Fruit fly (Drosophila melanogaster) whole organism, embryonic: ENCODE measurements around the gene CG3349.
A peak's percentile ranks its signal among the peaks of the same experiment; 100 is the strongest.

ENCODE experiments used
- Atf-2 ChIP-seq: fragments of 200-800 bp; sonication (Bioruptor generic); optimal IDR thresholded peaks from 2 replicates; lab custom pipeline; 2016; ENCODE audit warnings: missing biosample characterization, missing genetic modification characterization
- BtbVII ChIP-seq: fragments of 200-800 bp; sonication (Bioruptor generic); optimal IDR thresholded peaks from 3 replicates; lab custom pipeline; 2017; ENCODE audit warnings: missing biosample characterization, mild to moderate bottlenecking, missing genetic modification characterization
- CG12236 ChIP-seq: fragments of 200-800 bp; sonication (Bioruptor generic); optimal IDR thresholded peaks from 2 replicates; lab custom pipeline; 2016; ENCODE audit warnings: missing biosample characterization, missing genetic modification characterization
- CG14014 ChIP-seq: fragments of 200-800 bp; sonication (Bioruptor generic); IDR thresholded peaks from 2 replicates; pipeline ENCODE4 v1.3.6; 2022; ENCODE audit warnings: missing biosample characterization, missing genetic modification characterization
- CG15011 ChIP-seq: fragments of 200-800 bp; sonication (Bioruptor generic); optimal IDR thresholded peaks from 3 replicates; lab custom pipeline; 2018; ENCODE audit warnings: missing biosample characterization, mild to moderate bottlenecking, missing genetic modification characterization
- CG1602 ChIP-seq: fragments of 200-800 bp; sonication (Bioruptor generic); optimal IDR thresholded peaks from 3 replicates; lab custom pipeline; 2016; ENCODE audit warnings: missing biosample characterization, missing genetic modification characterization
- CG17829 ChIP-seq: fragments of 200-800 bp; optimal IDR thresholded peaks from 2 replicates; lab custom pipeline; 2019; ENCODE audit warnings: missing biosample characterization, mild to moderate bottlenecking, missing genetic modification characterization, moderate library complexity
- CG17912 ChIP-seq: fragments of 200-800 bp; sonication (Bioruptor generic); optimal IDR thresholded peaks from 2 replicates; lab custom pipeline; 2018; ENCODE audit warnings: missing biosample characterization, mild to moderate bottlenecking, missing genetic modification characterization
- CG2129 ChIP-seq: fragments of 200-800 bp; sonication (Bioruptor generic); IDR thresholded peaks from 2 replicates; pipeline ENCODE4 v1.3.6; 2022; ENCODE audit warnings: missing biosample characterization, missing genetic modification characterization; ENCODE audit not compliant: partially characterized antibody
- CG34422 ChIP-seq: fragments of 200-800 bp; sonication (Bioruptor generic); IDR thresholded peaks from 3 replicates; pipeline ENCODE4 v1.3.6; 2022; ENCODE audit warnings: missing biosample characterization, missing genetic modification characterization
- CG4328 ChIP-seq: fragments of 200-800 bp; sonication (Bioruptor generic); optimal IDR thresholded peaks from 3 replicates; lab custom pipeline; 2017; ENCODE audit warnings: missing biosample characterization, missing genetic modification reagents, missing genetic modification characterization
- CG4424 ChIP-seq: fragments of 200-800 bp; sonication (Bioruptor generic); optimal IDR thresholded peaks from 3 replicates; lab custom pipeline; 2016; ENCODE audit warnings: missing biosample characterization, missing genetic modification characterization
- CG4820 ChIP-seq: fragments of 200-800 bp; sonication (Bioruptor generic); optimal IDR thresholded peaks from 3 replicates; lab custom pipeline; 2016; ENCODE audit warnings: missing biosample characterization, missing genetic modification characterization
- CG6175 ChIP-seq: fragments of 200-800 bp; sonication (Bioruptor generic); IDR thresholded peaks from 3 replicates; pipeline ENCODE4 v1.3.6; 2022; ENCODE audit warnings: missing biosample characterization, missing genetic modification characterization
- CG9797 ChIP-seq: fragments of 200-800 bp; sonication (Bioruptor generic); optimal IDR thresholded peaks from 3 replicates; lab custom pipeline; 2018; ENCODE audit warnings: missing biosample characterization, mild to moderate bottlenecking, missing genetic modification characterization
- CG9932 ChIP-seq: fragments of 200-800 bp; sonication (Bioruptor generic); IDR thresholded peaks from 2 replicates; pipeline ENCODE4 v1.3.6; 2022; ENCODE audit warnings: missing biosample characterization, missing genetic modification characterization
- CTCF ChIP-seq: fragments of 200-800 bp; sonication (Bioruptor generic); optimal IDR thresholded peaks from 2 replicates; lab custom pipeline; 2017; ENCODE audit warnings: missing biosample characterization, mild to moderate bottlenecking, missing genetic modification characterization, moderate library complexity
- CoRest ChIP-seq: fragments of 200-800 bp; sonication (Bioruptor generic); optimal IDR thresholded peaks from 3 replicates; lab custom pipeline; 2018; ENCODE audit warnings: missing biosample characterization, mild to moderate bottlenecking, missing genetic modification characterization, moderate library complexity
- D ChIP-seq, 2 experiments: fragments of 200-800 bp in 1 of 2; fragments of >200 bp in 1 of 2; sonication (Bioruptor generic) in 1 of 2; optimal IDR thresholded peaks; 2 replicates in 1 of 2; 3 replicates in 1 of 2; lab custom pipeline; 2017; ENCODE audit warnings: mild to moderate bottlenecking in 1 of 2, missing biosample characterization in 1 of 2, missing genetic modification characterization in 1 of 2, missing genetic modification reagents in 1 of 2
- E2f1 ChIP-seq: fragments of 200-800 bp; sonication (Bioruptor generic); IDR thresholded peaks from 2 replicates; pipeline ENCODE4 v1.3.6; 2022; ENCODE audit warnings: missing biosample characterization, missing genetic modification characterization
- ERR ChIP-seq: fragments of 200-800 bp; sonication (Bioruptor generic); optimal IDR thresholded peaks from 2 replicates; lab custom pipeline; 2016; ENCODE audit warnings: missing biosample characterization, missing genetic modification characterization
- Ets97D ChIP-seq: fragments of 200-800 bp; sonication (Bioruptor generic); optimal IDR thresholded peaks from 3 replicates; lab custom pipeline; 2016; ENCODE audit warnings: missing biosample characterization, missing genetic modification characterization
- MESR4 ChIP-seq: fragments of 200-800 bp; sonication (Bioruptor generic); optimal IDR thresholded peaks from 2 replicates; lab custom pipeline; 2018; ENCODE audit warnings: missing biosample characterization, mild to moderate bottlenecking, missing genetic modification characterization, moderate library complexity
- NC2β ChIP-seq: fragments of 200-800 bp; sonication (Bioruptor generic); optimal IDR thresholded peaks from 2 replicates; lab custom pipeline; 2016; ENCODE audit warnings: missing biosample characterization, missing genetic modification characterization
- Oaz ChIP-seq: fragments of 200-800 bp; sonication (Bioruptor generic); IDR thresholded peaks from 2 replicates; pipeline ENCODE4 v1.3.6; 2022; ENCODE audit warnings: missing biosample characterization, missing genetic modification characterization
- Oli ChIP-seq: fragments of 200-800 bp; sonication (Bioruptor generic); optimal IDR thresholded peaks from 2 replicates; lab custom pipeline; 2018; ENCODE audit warnings: missing biosample characterization, mild to moderate bottlenecking, missing genetic modification characterization, moderate library complexity
- Pdp1 ChIP-seq, 2 experiments: fragments of 200-800 bp; sonication (Bioruptor generic); optimal IDR thresholded peaks; 3 replicates each; lab custom pipeline; 2016; ENCODE audit warnings: missing biosample characterization in 2 of 2, missing genetic modification characterization in 2 of 2, mild to moderate bottlenecking in 1 of 2, moderate library complexity in 1 of 2
- Sox100B ChIP-seq: fragments of 200-800 bp; sonication (Bioruptor generic); optimal IDR thresholded peaks from 3 replicates; lab custom pipeline; 2018; ENCODE audit warnings: missing biosample characterization, mild to moderate bottlenecking, missing genetic modification characterization
- Stat92E ChIP-seq, 3 experiments: fragments of >200 bp in 2 of 3; fragments of 200-800 bp in 1 of 3; sonication (Bioruptor generic) in 1 of 3; optimal IDR thresholded peaks; 2 replicates each; lab custom pipeline; 2017 to 2019; ENCODE audit warnings: missing biosample characterization in 3 of 3, missing genetic modification characterization in 3 of 3, mild to moderate bottlenecking in 1 of 3, moderate library complexity in 1 of 3
- ab ChIP-seq: fragments of 200-800 bp; sonication (Bioruptor generic); optimal IDR thresholded peaks from 2 replicates; lab custom pipeline; 2016; ENCODE audit warnings: missing biosample characterization, missing genetic modification characterization
- abd-A ChIP-seq: fragments of 200-800 bp; sonication (Bioruptor generic); optimal IDR thresholded peaks from 3 replicates; lab custom pipeline; 2019; ENCODE audit warnings: missing biosample characterization, mild to moderate bottlenecking, missing genetic modification characterization, moderate library complexity
- ap ChIP-seq: fragments of 200-800 bp; sonication (Bioruptor generic); IDR thresholded peaks from 2 replicates; pipeline ENCODE4 v1.3.6; 2022; ENCODE audit warnings: missing biosample characterization, missing genetic modification characterization
- ara ChIP-seq: fragments of 200-800 bp; sonication (Bioruptor generic); IDR thresholded peaks from 2 replicates; pipeline ENCODE4 v1.3.6; 2022; ENCODE audit warnings: missing biosample characterization, missing genetic modification characterization
- chinmo ChIP-seq: fragments of 200-800 bp; sonication (Bioruptor generic); IDR thresholded peaks from 4 replicates; pipeline ENCODE4 v1.3.6; 2022; ENCODE audit warnings: missing biosample characterization, missing genetic modification characterization; ENCODE audit not compliant: partially characterized antibody
- ci ChIP-seq: fragments of 200-800 bp; sonication (Bioruptor generic); IDR thresholded peaks from 3 replicates; pipeline ENCODE4 v1.3.6; 2022; ENCODE audit warnings: missing biosample characterization, missing genetic modification characterization
- croc ChIP-seq: fragments of 200-800 bp; sonication (Bioruptor generic); conservative IDR thresholded peaks from 3 replicates; pipeline ENCODE4 v1.3.6; 2022; ENCODE audit warnings: missing biosample characterization, missing genetic modification characterization
- cwo ChIP-seq: fragments of 200-800 bp; sonication (Bioruptor generic); optimal IDR thresholded peaks from 3 replicates; lab custom pipeline; 2017; ENCODE audit warnings: missing biosample characterization, missing genetic modification characterization, mild to moderate bottlenecking, moderate library complexity, missing genetic modification reagents
- dm ChIP-seq: fragments of 200-800 bp; sonication (Bioruptor generic); optimal IDR thresholded peaks from 3 replicates; lab custom pipeline; 2016; ENCODE audit warnings: missing biosample characterization, missing genetic modification characterization
- dpn ChIP-seq, 2 experiments: fragments of 200-800 bp; sonication (Bioruptor generic); optimal IDR thresholded peaks; 3 replicates each; lab custom pipeline; 2016; ENCODE audit warnings: missing biosample characterization in 2 of 2, missing genetic modification characterization in 2 of 2
- emc ChIP-seq: fragments of 200-800 bp; sonication (Bioruptor generic); optimal IDR thresholded peaks from 2 replicates; lab custom pipeline; 2016; ENCODE audit warnings: missing biosample characterization, missing genetic modification characterization
- fd3F ChIP-seq: fragments of 200-800 bp; sonication (Bioruptor generic); optimal IDR thresholded peaks from 2 replicates; lab custom pipeline; 2018; ENCODE audit warnings: missing biosample characterization, mild to moderate bottlenecking, missing genetic modification characterization, moderate library complexity
- gfzf ChIP-seq: fragments of 200-800 bp; sonication (Bioruptor generic); optimal IDR thresholded peaks from 2 replicates; lab custom pipeline; 2016; ENCODE audit warnings: missing biosample characterization, mild to moderate bottlenecking, missing genetic modification characterization, moderate library complexity
- h ChIP-seq: fragments of >200 bp; optimal IDR thresholded peaks from 2 replicates; lab custom pipeline; 2017
- hkb ChIP-seq, 2 experiments: fragments of 200-800 bp in 1 of 2; fragments of >200 bp in 1 of 2; sonication (Bioruptor generic) in 1 of 2; IDR thresholded peaks in 1 of 2; optimal IDR thresholded peaks in 1 of 2; 2 replicates each; pipeline versions ENCODE4 v1.3.6 to Lab custom; 2017 to 2022; ENCODE audit warnings: missing biosample characterization in 1 of 2, missing genetic modification characterization in 1 of 2
- jumu ChIP-seq: fragments of 200-800 bp; sonication (Bioruptor generic); optimal IDR thresholded peaks from 3 replicates; lab custom pipeline; 2016; ENCODE audit warnings: missing biosample characterization, missing genetic modification characterization
- lbe ChIP-seq: fragments of 200-800 bp; sonication (Bioruptor generic); optimal IDR thresholded peaks from 2 replicates; lab custom pipeline; 2016; ENCODE audit warnings: missing biosample characterization, mild to moderate bottlenecking, missing genetic modification characterization
- lola ChIP-seq, 3 experiments: fragments of >200 bp in 2 of 3; fragments of 200-800 bp in 1 of 3; sonication (Bioruptor generic) in 1 of 3; optimal IDR thresholded peaks; 2 replicates each; lab custom pipeline; 2017 to 2019; ENCODE audit warnings: missing biosample characterization in 3 of 3, missing genetic modification characterization in 3 of 3, mild to moderate bottlenecking in 1 of 3, moderate library complexity in 1 of 3
- nerfin-1 ChIP-seq: fragments of 200-800 bp; sonication (Bioruptor generic); optimal IDR thresholded peaks from 3 replicates; lab custom pipeline; 2019; ENCODE audit warnings: missing biosample characterization, mild to moderate bottlenecking, missing genetic modification characterization, moderate library complexity
- unpg ChIP-seq: fragments of 200-800 bp; sonication (Bioruptor generic); optimal IDR thresholded peaks from 3 replicates; lab custom pipeline; 2018; ENCODE audit warnings: missing biosample characterization, mild to moderate bottlenecking, missing genetic modification characterization, moderate library complexity
- zfh2 ChIP-seq: fragments of 200-800 bp; sonication (Bioruptor generic); optimal IDR thresholded peaks from 2 replicates; lab custom pipeline; 2016; ENCODE audit warnings: missing biosample characterization, missing genetic modification characterization

The CG3349 gene

dm6 chr3L:14982675-14983084 is 3.3 kb downstream of the CG3349 start, which contains the start of gene CG5114 (continued):
- TF ChIP-seq Oli (tag; lab: Kevin White, UChicago) (no peak), fd3F (GFP tag; lab: Kevin White, UChicago) (no peak), NC2β (GFP tag; lab: Kevin White, UChicago) (peak; percentile 47), dpn (GFP tag; optimal IDR thresholded peaks at IDR 0.05; lab: Kevin White, UChicago) (peak; percentile 40), lbe (peak; percentile 41), unpg (peak; percentile 31), cwo (GFP tag; lab: Kevin White, UChicago) (peak; percentile 96), CG4424 (peak; percentile 33), CG34422 (GFP tag; lab: Robert Waterston, UW) (peak; percentile 60; the same call in 2 of the 3 replicates), ap (GFP tag; lab: Robert Waterston, UW) (no peak), BtbVII (GFP tag; lab: Kevin White, UChicago) (no peak), CG12236 (GFP tag; lab: Kevin White, UChicago) (no peak), croc (no peak), CG17912 (GFP tag; lab: Kevin White, UChicago) (peak; percentile 48), chinmo (GFP tag; lab: Robert Waterston, UW) (0 out of 4 replicates have a peak, but pooled peaks have one; percentile 85), Sox100B (GFP tag; lab: Kevin White, UChicago) (no peak), CG17829 (peak; percentile 65), lola (GFP tag; optimal IDR thresholded peaks at IDR 0.05; lab: Kevin White, UChicago) (no peak), ara (0 out of 2 replicates have a peak, but pooled peaks have one; percentile 31), Stat92E (GFP tag; optimal IDR thresholded peaks at IDR 0.05; lab: Kevin White, UChicago) (no peak), Oaz (GFP tag; lab: Robert Waterston, UW) (no peak), dm (GFP tag; lab: Kevin White, UChicago) (peak; percentile 99), h (lab: Kevin White, UChicago) (no peak), CG9932 (GFP tag; lab: Robert Waterston, UW) (no peak), ab (GFP tag; lab: Kevin White, UChicago) (peak; percentile 19), emc (GFP tag; lab: Kevin White, UChicago) (no peak), gfzf (GFP tag; lab: Kevin White, UChicago) (peak; percentile 31), CG1602 (GFP tag; lab: Kevin White, UChicago) (no peak), ci (GFP tag; lab: Robert Waterston, UW) (peak; percentile 40; the same call in 2 of the 3 replicates), E2f1 (GFP tag; lab: Robert Waterston, UW) (no peak), ERR (GFP tag; lab: Kevin White, UChicago) (peak; percentile 66), zfh2 (GFP tag; lab: Kevin White, UChicago) (peak; percentile 6), MESR4 (GFP tag; lab: Kevin White, UChicago) (peak; percentile 88), CG6175 (no peak), CG14014 (GFP tag; lab: Robert Waterston, UW) (no peak), Atf-2 (GFP tag; lab: Kevin White, UChicago) (peak; percentile 11), CTCF (GFP tag; lab: Kevin White, UChicago) (peak; percentile 44), CG4328 (GFP tag; lab: Kevin White, UChicago) (no peak), nerfin-1 (tag; lab: Kevin White, UChicago) (peak; percentile 25), CG9797 (GFP tag; lab: Kevin White, UChicago) (peak; percentile 56), Pdp1 (GFP tag; optimal IDR thresholded peaks at IDR 0.05; lab: Kevin White, UChicago) (peak in 1 of 2 experiments; percentile 48), abd-A (tag; lab: Kevin White, UChicago) (peak; percentile 77), hkb (optimal IDR thresholded peaks at IDR 0.05; lab: Kevin White, UChicago) (no peak), hkb (GFP tag; IDR thresholded peaks at IDR 0.05; lab: Robert Waterston, UW) (no peak), CG4820 (GFP tag; lab: Kevin White, UChicago) (peak; percentile 29), jumu (GFP tag; lab: Kevin White, UChicago) (peak; percentile 15), Ets97D (peak; percentile 85), D (optimal IDR thresholded peaks at IDR 0.05; lab: Kevin White, UChicago) (peak; percentile 78), D (GFP tag; optimal IDR thresholded peaks at IDR 0.05; lab: Kevin White, UChicago) (no peak), CG2129 (peak; percentile 81), CG15011 (GFP tag; lab: Kevin White, UChicago) (no peak), CoRest (tag; lab: Kevin White, UChicago) (peak; percentile 45)
